Fruit fly (Drosophila melanogaster): ENCODE data around the gene CG17931.
A peak's percentile ranks its signal among the peaks of the same experiment; 100 is the strongest.

The CG17931 gene

DNA sequence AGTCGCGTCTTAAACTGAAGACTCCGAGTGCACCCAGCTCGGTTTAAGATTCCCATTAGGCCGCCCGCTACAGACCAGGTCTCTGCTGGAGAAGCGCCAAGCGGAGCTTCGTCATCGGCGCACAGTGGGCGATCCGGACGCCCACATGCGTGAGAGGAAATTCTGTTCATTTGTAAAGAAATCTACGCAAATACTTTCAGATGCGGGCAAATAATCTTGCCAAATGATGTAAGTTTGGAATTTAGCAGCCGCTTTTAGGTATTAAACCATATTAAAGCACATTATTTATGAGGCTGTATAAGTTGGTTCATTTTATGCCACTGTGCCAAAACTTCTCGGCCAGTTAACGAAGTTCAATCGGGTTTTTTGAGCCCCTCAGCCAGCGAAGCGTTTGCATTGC, 9.0 kb upstream of the CG17931 start, which contains the start of gene js (continued):
- TF ChIP-seq tio (GFP tag; optimal IDR thresholded peaks at IDR 0.05), result peak; percentile 6
- TF ChIP-seq chn (GFP tag; optimal IDR thresholded peaks at IDR 0.05), result no peak
- no peak for TF ChIP-seq CG4854 (GFP tag; optimal IDR thresholded peaks at IDR 0.05)
- no peak for TF ChIP-seq Ptx1 (GFP tag; IDR thresholded peaks at IDR 0.05)
- TF ChIP-seq bcd (GFP tag; optimal IDR thresholded peaks at IDR 0.05), result peak; percentile 8
- no peak for TF ChIP-seq pum (GFP tag; optimal IDR thresholded peaks at IDR 0.05)
- TF ChIP-seq HLH3B (GFP tag; IDR thresholded peaks at IDR 0.05), result peak; percentile 26; the same call in 1 of the 2 replicates
- TF ChIP-seq mld (GFP tag; IDR thresholded peaks at IDR 0.05; ENCODE audit: partially characterized antibody), result no peak
- no peak for TF ChIP-seq sim (GFP tag; IDR thresholded peaks at IDR 0.05)
- no peak for TF ChIP-seq Dp (GFP tag; optimal IDR thresholded peaks at IDR 0.05)
- TF ChIP-seq CG6813 (GFP tag; optimal IDR thresholded peaks at IDR 0.05), result no peak
- peak; percentile 42 for TF ChIP-seq CG13424 (tag; optimal IDR thresholded peaks at IDR 0.05)
- TF ChIP-seq Xbp1 (GFP tag; optimal IDR thresholded peaks at IDR 0.05), result peak; percentile 26
- TF ChIP-seq dm (GFP tag; optimal IDR thresholded peaks at IDR 0.05), result no peak
- no peak for TF ChIP-seq HLH4C (GFP tag; IDR thresholded peaks at IDR 0.05; ENCODE audit: partially characterized antibody)
- peak; percentile 20; the same call in 1 of the 3 replicates for TF ChIP-seq CG14050 (GFP tag; IDR thresholded peaks at IDR 0.05)
- TF ChIP-seq CG10321 (GFP tag; IDR thresholded peaks at IDR 0.05), result no peak
- no peak for TF ChIP-seq Chrac-16 (GFP tag; optimal IDR thresholded peaks at IDR 0.05)
- TF ChIP-seq NfI (GFP tag; optimal IDR thresholded peaks at IDR 0.05), result peak; percentile 42
- TF ChIP-seq Mes4 (GFP tag; optimal IDR thresholded peaks at IDR 0.05), result no peak
- no peak for TF ChIP-seq crol (GFP tag; IDR thresholded peaks at IDR 0.05)
- 0 out of 2 replicates have a peak, but pooled peaks have one; percentile 9 for TF ChIP-seq sisA (GFP tag; IDR thresholded peaks at IDR 0.05)
- TF ChIP-seq insv (GFP tag; optimal IDR thresholded peaks at IDR 0.05), result no peak
- TF ChIP-seq scrt (GFP tag; optimal IDR thresholded peaks at IDR 0.05), result no peak
- no peak for TF ChIP-seq CG5953 (GFP tag; IDR thresholded peaks at IDR 0.05)
- no peak for TF ChIP-seq CG14441 (GFP tag; IDR thresholded peaks at IDR 0.05)
- peak; percentile 49 for TF ChIP-seq sens (GFP tag)
- TF ChIP-seq CG12769 (tag; optimal IDR thresholded peaks at IDR 0.05), result peak; percentile 16
- peak; percentile 9 for TF ChIP-seq shn (GFP tag; optimal IDR thresholded peaks at IDR 0.05)
- no peak for TF ChIP-seq CG1529 (GFP tag; optimal IDR thresholded peaks at IDR 0.05)
- no peak for TF ChIP-seq CG18011 (GFP tag; optimal IDR thresholded peaks at IDR 0.05)
- TF ChIP-seq rib (GFP tag; IDR thresholded peaks at IDR 0.05), result no peak
- TF ChIP-seq ap (GFP tag; IDR thresholded peaks at IDR 0.05), result 0 out of 2 replicates have a peak, but pooled peaks have one; percentile 11
- TF ChIP-seq CG8924 (tag; optimal IDR thresholded peaks at IDR 0.05), result no peak
- TF ChIP-seq BtbVII (GFP tag; optimal IDR thresholded peaks at IDR 0.05), result no peak
- TF ChIP-seq Dbx (GFP tag; IDR thresholded peaks at IDR 0.05), result no peak
- peak; percentile 25 for TF ChIP-seq CG4707 (GFP tag; optimal IDR thresholded peaks at IDR 0.05)

DNA sequence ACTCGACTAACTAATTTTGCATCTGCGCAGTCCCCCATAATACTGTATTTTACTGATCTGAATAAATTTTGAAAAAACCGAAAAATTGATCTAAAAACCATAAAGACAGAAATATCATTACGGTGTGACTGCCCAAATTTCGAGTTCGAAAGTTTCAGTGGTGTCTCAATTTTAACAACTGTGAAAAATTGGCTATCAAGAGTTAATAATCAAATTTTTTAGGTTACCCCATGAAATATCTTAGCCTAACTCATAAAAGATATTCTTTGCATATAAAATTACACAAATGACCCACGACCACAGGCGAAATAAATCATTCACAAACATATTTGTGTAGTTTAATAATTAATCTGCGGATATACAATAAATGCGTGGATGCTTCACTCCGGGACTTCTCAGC, 742 bp upstream of the CG17931 start, which contains the start of gene CG42446:
Gene CG42446 (minus strand): TSS at position 101 of the 400 bp plus-strand sequence.
- no peak for TF ChIP-seq Side (GFP tag; optimal IDR thresholded peaks at IDR 0.05)
- TF ChIP-seq CG18764 (GFP tag; optimal IDR thresholded peaks at IDR 0.05), result no peak
- TF ChIP-seq CG31441 (GFP tag; IDR thresholded peaks at IDR 0.05), result no peak
- TF ChIP-seq CG31388 (GFP tag; optimal IDR thresholded peaks at IDR 0.05), result no peak
- TF ChIP-seq onecut (GFP tag; IDR thresholded peaks at IDR 0.05), result no peak
- TF ChIP-seq dm (GFP tag; optimal IDR thresholded peaks at IDR 0.05), result no peak
- TF ChIP-seq CG12104 (GFP tag; optimal IDR thresholded peaks at IDR 0.05), result no peak
- TF ChIP-seq YL-1 (GFP tag; optimal IDR thresholded peaks at IDR 0.05), result no peak
- TF ChIP-seq CG2712 (tag; optimal IDR thresholded peaks at IDR 0.05), result no peak
- TF ChIP-seq CG15479 (GFP tag; optimal IDR thresholded peaks at IDR 0.05), result no peak
- no peak for TF ChIP-seq gcm2 (GFP tag; optimal IDR thresholded peaks at IDR 0.05)
